Worm (Caenorhabditis elegans) whole organism, L2 larva: ENCODE data around the gene F52H2.3.

Source experiments
- F13H6.1 ChIP-seq: sonication (generic microtip); optimal IDR thresholded peaks from 2 replicates; lab custom pipeline; 2016; ENCODE audit warnings: missing genetic modification characterization, missing compliant biosample characterization
- R02D3.7 ChIP-seq: fragments of 150-350 bp; optimal IDR thresholded peaks from 2 replicates; lab custom pipeline; 2014; ENCODE audit warnings: missing biosample characterization, missing genetic modification characterization
- Y55F3AM.14 ChIP-seq: fragments of 200-800 bp; sonication (Bioruptor generic); optimal IDR thresholded peaks from 2 replicates; lab custom pipeline; 2018; ENCODE audit warnings: mild to moderate bottlenecking, missing genetic modification characterization, missing compliant biosample characterization
- ZK546.5 ChIP-seq: sonication (generic microtip); optimal IDR thresholded peaks from 2 replicates; lab custom pipeline; 2017; ENCODE audit warnings: missing biosample characterization, missing genetic modification characterization
- alr-1 ChIP-seq: fragments of 150-350 bp; optimal IDR thresholded peaks from 2 replicates; lab custom pipeline; 2014; ENCODE audit warnings: missing biosample characterization, missing genetic modification characterization
- aly-2 ChIP-seq: fragments of 150-350 bp; optimal IDR thresholded peaks from 2 replicates; lab custom pipeline; 2014; ENCODE audit warnings: missing biosample characterization, missing genetic modification characterization
- ama-1 ChIP-seq: fragments of 150-350 bp; optimal IDR thresholded peaks from 2 replicates; lab custom pipeline; 2018; ENCODE audit warnings: inconsistent platforms
- ceh-16 ChIP-seq: fragments of 150-350 bp; optimal IDR thresholded peaks from 2 replicates; lab custom pipeline; 2014; ENCODE audit warnings: missing biosample characterization, missing genetic modification characterization
- ceh-82 ChIP-seq: fragments of 150-350 bp; optimal IDR thresholded peaks from 2 replicates; lab custom pipeline; 2014; ENCODE audit warnings: missing biosample characterization, missing genetic modification characterization
- crh-2 ChIP-seq: sonication (generic microtip); optimal IDR thresholded peaks from 2 replicates; lab custom pipeline; 2017; ENCODE audit warnings: missing biosample characterization, missing genetic modification characterization
- dmd-4 ChIP-seq: sonication (generic microtip); optimal IDR thresholded peaks from 2 replicates; lab custom pipeline; 2017; ENCODE audit warnings: missing biosample characterization, missing genetic modification characterization
- egl-27 ChIP-seq: sonication (generic microtip); optimal IDR thresholded peaks from 3 replicates; lab custom pipeline; 2017; ENCODE audit warnings: missing biosample characterization, missing genetic modification reagents, missing genetic modification characterization
- elt-1 ChIP-seq: fragments of 150-350 bp; optimal IDR thresholded peaks from 2 replicates; lab custom pipeline; 2014; ENCODE audit warnings: missing biosample characterization, missing genetic modification characterization
- elt-3 ChIP-seq: sonication (generic microtip); optimal IDR thresholded peaks from 2 replicates; lab custom pipeline; 2017; ENCODE audit warnings: missing biosample characterization, missing genetic modification characterization
- fos-1 ChIP-seq: fragments of 150-350 bp; optimal IDR thresholded peaks from 2 replicates; lab custom pipeline; 2014; ENCODE audit warnings: missing biosample characterization, missing genetic modification characterization
- lin-11 ChIP-seq: fragments of 150-350 bp; sonication (generic microtip); optimal IDR thresholded peaks from 2 replicates; lab custom pipeline; 2014; ENCODE audit warnings: missing biosample characterization, missing genetic modification characterization, inconsistent platforms, mixed read lengths
- lin-13 ChIP-seq: fragments of 150-350 bp; optimal IDR thresholded peaks from 2 replicates; lab custom pipeline; 2014; ENCODE audit warnings: missing biosample characterization, missing genetic modification reagents, missing genetic modification characterization
- lin-39 ChIP-seq: fragments of 150-350 bp; optimal IDR thresholded peaks from 2 replicates; lab custom pipeline; 2014; ENCODE audit warnings: missing biosample characterization, missing genetic modification reagents, missing genetic modification characterization
- lsy-2 ChIP-seq, 2 experiments: fragments of 150-350 bp in 1 of 2; sonication (generic microtip) in 1 of 2; optimal IDR thresholded peaks; 2 replicates each; lab custom pipeline; 2014 to 2017; ENCODE audit warnings: missing biosample characterization in 2 of 2, missing genetic modification characterization in 2 of 2
- mab-5 ChIP-seq: fragments of 150-350 bp; optimal IDR thresholded peaks from 2 replicates; lab custom pipeline; 2014; ENCODE audit warnings: missing biosample characterization, missing genetic modification characterization
- mbf-1 ChIP-seq: sonication (generic microtip); optimal IDR thresholded peaks from 2 replicates; lab custom pipeline; 2017; ENCODE audit warnings: missing biosample characterization, missing genetic modification characterization
- mdl-1 ChIP-seq, 2 experiments: fragments of 150-350 bp in 1 of 2; sonication (generic microtip) in 1 of 2; optimal IDR thresholded peaks; 2 replicates each; lab custom pipeline; 2017; ENCODE audit warnings: missing biosample characterization in 2 of 2, missing genetic modification characterization in 2 of 2
- nhr-10 ChIP-seq: sonication (generic microtip); optimal IDR thresholded peaks from 2 replicates; lab custom pipeline; 2017; ENCODE audit warnings: missing biosample characterization, missing genetic modification characterization
- nhr-12 ChIP-seq: fragments of 150-350 bp; optimal IDR thresholded peaks from 2 replicates; lab custom pipeline; 2014; ENCODE audit warnings: missing biosample characterization, missing genetic modification characterization
- nhr-129 ChIP-seq: fragments of 150-350 bp; optimal IDR thresholded peaks from 2 replicates; lab custom pipeline; 2014; ENCODE audit warnings: missing biosample characterization, missing genetic modification characterization
- nhr-21 ChIP-seq: fragments of 150-350 bp; optimal IDR thresholded peaks from 2 replicates; lab custom pipeline; 2014; ENCODE audit warnings: missing biosample characterization, missing genetic modification characterization
- nhr-23 ChIP-seq: fragments of 150-350 bp; optimal IDR thresholded peaks from 2 replicates; lab custom pipeline; 2014; ENCODE audit warnings: missing biosample characterization, missing genetic modification reagents, missing genetic modification characterization
- nhr-237 ChIP-seq: fragments of 150-350 bp; optimal IDR thresholded peaks from 2 replicates; lab custom pipeline; 2014; ENCODE audit warnings: missing biosample characterization, missing genetic modification characterization
- nhr-77 ChIP-seq: fragments of 150-350 bp; optimal IDR thresholded peaks from 2 replicates; lab custom pipeline; 2014; ENCODE audit warnings: missing biosample characterization, missing genetic modification characterization
- peb-1 ChIP-seq: fragments of 150-350 bp; optimal IDR thresholded peaks from 2 replicates; lab custom pipeline; 2014; ENCODE audit warnings: missing biosample characterization, missing genetic modification characterization
- skn-1 ChIP-seq: sonication (generic microtip); optimal IDR thresholded peaks from 2 replicates; lab custom pipeline; 2017; ENCODE audit warnings: missing biosample characterization, missing genetic modification characterization
- sma-3 ChIP-seq: sonication (generic microtip); optimal IDR thresholded peaks from 2 replicates; lab custom pipeline; 2016; ENCODE audit warnings: missing genetic modification reagents, missing genetic modification characterization, missing compliant biosample characterization
- sma-9 ChIP-seq, 2 experiments: fragments of 150-350 bp in 1 of 2; sonication (generic microtip) in 1 of 2; optimal IDR thresholded peaks; 2 replicates each; lab custom pipeline; 2014 to 2016; ENCODE audit warnings: missing genetic modification characterization in 2 of 2, mild to moderate bottlenecking in 1 of 2, missing biosample characterization in 1 of 2, missing compliant biosample characterization in 1 of 2, missing genetic modification reagents in 1 of 2, moderate library complexity in 1 of 2
- unc-55 ChIP-seq: fragments of 150-350 bp; sonication (generic microtip); optimal IDR thresholded peaks from 3 replicates; lab custom pipeline; 2014; ENCODE audit warnings: missing biosample characterization, missing genetic modification reagents, missing genetic modification characterization
- unc-62 ChIP-seq: fragments of 150-350 bp; optimal IDR thresholded peaks from 2 replicates; lab custom pipeline; 2014; ENCODE audit warnings: missing biosample characterization, missing genetic modification reagents, missing genetic modification characterization
- ztf-1 ChIP-seq: fragments of 200-800 bp; sonication (Bioruptor generic); conservative IDR thresholded peaks from 2 replicates; pipeline ENCODE4 v1.3.6; 2022; ENCODE audit warnings: missing genetic modification characterization, missing compliant biosample characterization

Gene F52H2.3

ce11 chrX:2569040-2569439 is 28.2 kb upstream of the F52H2.3 start (continued):
- TF ChIP-seq lin-13 (GFP tag; lab: Kevin White, UChicago): no peak
- no peak for TF ChIP-seq mdl-1 (tag; optimal IDR thresholded peaks at IDR 0.05; lab: Kevin White, UChicago)
- no peak for TF ChIP-seq peb-1
- TF ChIP-seq elt-1: no peak
- no peak for TF ChIP-seq nhr-23 (tag; lab: Kevin White, UChicago)
- no peak for TF ChIP-seq aly-2 (tag; lab: Kevin White, UChicago)
- no peak for TF ChIP-seq egl-27 (tag; lab: Kevin White, UChicago)
- peak; percentile 57 for TF ChIP-seq nhr-129
- TF ChIP-seq unc-55 (GFP tag; lab: Kevin White, UChicago): no peak
- peak; percentile 40 for TF ChIP-seq crh-2 (tag; lab: Kevin White, UChicago)
- no peak for TF ChIP-seq mab-5 (tag; lab: Kevin White, UChicago)
- TF ChIP-seq lsy-2 (tag; optimal IDR thresholded peaks at IDR 0.05; lab: Kevin White, UChicago): no peak
- TF ChIP-seq lin-39 (tag; lab: Kevin White, UChicago): no peak

- TF ChIP-seq sma-9 (GFP tag; optimal IDR thresholded peaks at IDR 0.05; lab: Kevin White, UChicago): peak; percentile 28
- TF ChIP-seq sma-9 (tag; optimal IDR thresholded peaks at IDR 0.05; lab: Kevin White, UChicago): no peak
- no peak for TF ChIP-seq elt-3 (tag; lab: Kevin White, UChicago)
These were observed 26.9 kb upstream of the F52H2.3 start for ce11 chrX:2567761-2568160.

ce11 chrX:2565308-2565773 is 24.5 kb upstream of the F52H2.3 start, which contains the start of gene F52H2.15:
TSS of gene F52H2.15 (plus strand) at chrX:2565358.
- TF ChIP-seq mab-5 (tag; lab: Kevin White, UChicago): no peak
- no peak for TF ChIP-seq nhr-237 (tag; lab: Kevin White, UChicago)
- peak; percentile 77 for TF ChIP-seq fos-1 (tag; lab: Kevin White, UChicago)
- no peak for TF ChIP-seq nhr-21 (tag; lab: Kevin White, UChicago)
- no peak for TF ChIP-seq F13H6.1 (tag; lab: Kevin White, UChicago)
- no peak for TF ChIP-seq lsy-2 (tag; optimal IDR thresholded peaks at IDR 0.05; lab: Kevin White, UChicago)

ce11 chrX:2564047-2564446 is 23.2 kb upstream of the F52H2.3 start, which contains the start of gene dhcr-24:
TSS of gene dhcr-24 (minus strand) at chrX:2564147.
- TF ChIP-seq lsy-2 (tag; optimal IDR thresholded peaks at IDR 0.05; lab: Kevin White, UChicago): no peak
- TF ChIP-seq mbf-1: no peak
- no peak for TF ChIP-seq elt-3 (tag; lab: Kevin White, UChicago)
- no peak for TF ChIP-seq unc-62 (GFP tag; lab: Kevin White, UChicago)
- TF ChIP-seq fos-1 (tag; lab: Kevin White, UChicago): no peak
- no peak for TF ChIP-seq R02D3.7
- no peak for TF ChIP-seq ZK546.5
- no peak for TF ChIP-seq lin-11 (tag; lab: Kevin White, UChicago)
- TF ChIP-seq nhr-21 (tag; lab: Kevin White, UChicago): no peak
- no peak for TF ChIP-seq nhr-12
- TF ChIP-seq nhr-10: no peak
- no peak for TF ChIP-seq skn-1 (tag; lab: Kevin White, UChicago)
- no peak for TF ChIP-seq alr-1
- no peak for TF ChIP-seq crh-2 (tag; lab: Kevin White, UChicago)
- TF ChIP-seq lin-13 (GFP tag; lab: Kevin White, UChicago): no peak
- TF ChIP-seq ceh-82: no peak
- no peak for TF ChIP-seq mdl-1 (tag; optimal IDR thresholded peaks at IDR 0.05; lab: Kevin White, UChicago)
- TF ChIP-seq nhr-77 (tag; lab: Kevin White, UChicago): no peak
- no peak for TF ChIP-seq dmd-4 (tag; lab: Kevin White, UChicago)
- TF ChIP-seq ztf-1: no peak

- TF ChIP-seq ztf-1: no peak
- no peak for TF ChIP-seq lin-13 (GFP tag; lab: Kevin White, UChicago)
- no peak for TF ChIP-seq nhr-77 (tag; lab: Kevin White, UChicago)
- TF ChIP-seq Y55F3AM.14 (GFP tag; lab: Kevin White, UChicago): no peak
- TF ChIP-seq ama-1 (lab: Kevin White, UChicago): no peak
- no peak for TF ChIP-seq sma-3 (GFP tag; lab: Kevin White, UChicago)
- TF ChIP-seq mbf-1: no peak
- no peak for TF ChIP-seq egl-27 (tag; lab: Kevin White, UChicago)
- no peak for TF ChIP-seq ceh-16
- TF ChIP-seq aly-2 (tag; lab: Kevin White, UChicago): no peak
- no peak for TF ChIP-seq mab-5 (tag; lab: Kevin White, UChicago)
These were observed 19.1 kb upstream of the F52H2.3 start, which contains the start of gene F52H2.5 for ce11 chrX:2559979-2560378. TSS of gene F52H2.5 (minus strand) at chrX:2560079.
